Fruit fly (Drosophila melanogaster) whole organism, embryonic: ENCODE results near the gene CG6000.

Source experiments
- Awh ChIP-seq: fragments of 200-800 bp; sonication (Bioruptor generic); IDR thresholded peaks from 2 replicates; pipeline ENCODE4, ENCODE4 v1.3.6; 2022; ENCODE audit warnings: missing biosample characterization, missing genetic modification characterization
- B-H1 ChIP-seq: fragments of 200-800 bp; sonication (Bioruptor generic); IDR thresholded peaks from 3 replicates; pipeline ENCODE4 v1.3.6; 2022; ENCODE audit warnings: missing biosample characterization, missing genetic modification characterization
- CG11695 ChIP-seq: fragments of 200-800 bp; sonication (Bioruptor generic); IDR thresholded peaks from 3 replicates; pipeline ENCODE4 v1.3.6; 2022; ENCODE audit warnings: missing biosample characterization, missing genetic modification characterization
- CG1233 ChIP-seq: fragments of 200-800 bp; sonication (Bioruptor generic); optimal IDR thresholded peaks from 4 replicates; lab custom pipeline; 2018; ENCODE audit warnings: missing biosample characterization, mild to moderate bottlenecking, missing genetic modification characterization
- CG15514 ChIP-seq: fragments of 200-800 bp; sonication (Bioruptor generic); optimal IDR thresholded peaks from 3 replicates; lab custom pipeline; 2017; ENCODE audit warnings: missing biosample characterization, missing genetic modification characterization, mild to moderate bottlenecking, moderate library complexity, missing genetic modification reagents
- CG1602 ChIP-seq: fragments of 200-800 bp; sonication (Bioruptor generic); optimal IDR thresholded peaks from 3 replicates; lab custom pipeline; 2016; ENCODE audit warnings: missing biosample characterization, missing genetic modification characterization
- CG1603 ChIP-seq: fragments of 200-800 bp; sonication (Bioruptor generic); optimal IDR thresholded peaks from 2 replicates; lab custom pipeline; 2019; ENCODE audit warnings: missing biosample characterization, mild to moderate bottlenecking, missing genetic modification characterization, moderate library complexity
- CG17912 ChIP-seq: fragments of 200-800 bp; sonication (Bioruptor generic); optimal IDR thresholded peaks from 2 replicates; lab custom pipeline; 2018; ENCODE audit warnings: missing biosample characterization, mild to moderate bottlenecking, missing genetic modification characterization
- CG18262 ChIP-seq: fragments of 200-800 bp; optimal IDR thresholded peaks from 3 replicates; lab custom pipeline; 2019; ENCODE audit warnings: missing biosample characterization, mild to moderate bottlenecking, missing genetic modification characterization, moderate library complexity
- CG30431 ChIP-seq: fragments of 200-800 bp; sonication (Bioruptor generic); optimal IDR thresholded peaks from 2 replicates; lab custom pipeline; 2017; ENCODE audit warnings: missing biosample characterization, missing genetic modification characterization
- CG33557 ChIP-seq: fragments of 200-800 bp; sonication (Bioruptor generic); optimal IDR thresholded peaks from 2 replicates; lab custom pipeline; 2019; ENCODE audit warnings: missing biosample characterization, mild to moderate bottlenecking, missing genetic modification characterization, moderate library complexity
- CG34376 ChIP-seq: fragments of 200-800 bp; sonication (Bioruptor generic); optimal IDR thresholded peaks from 2 replicates; lab custom pipeline; 2018; ENCODE audit warnings: missing biosample characterization, mild to moderate bottlenecking, missing genetic modification characterization
- CG34422 ChIP-seq: fragments of 200-800 bp; sonication (Bioruptor generic); IDR thresholded peaks from 3 replicates; pipeline ENCODE4 v1.3.6; 2022; ENCODE audit warnings: missing biosample characterization, missing genetic modification characterization
- CG4617 ChIP-seq: fragments of 200-800 bp; sonication (Bioruptor generic); optimal IDR thresholded peaks from 3 replicates; lab custom pipeline; 2016; ENCODE audit warnings: missing biosample characterization, missing genetic modification characterization, borderline replicate concordance
- CG7963 ChIP-seq: fragments of 200-800 bp; sonication (Bioruptor generic); IDR thresholded peaks from 3 replicates; pipeline ENCODE4 v1.3.6; 2022; ENCODE audit warnings: missing biosample characterization, missing genetic modification characterization; ENCODE audit not compliant: partially characterized antibody
- CG8359 ChIP-seq: fragments of 200-800 bp; sonication (Bioruptor generic); optimal IDR thresholded peaks from 2 replicates; lab custom pipeline; 2017; ENCODE audit warnings: missing biosample characterization, mild to moderate bottlenecking, missing genetic modification characterization, borderline replicate concordance
- CG8388 ChIP-seq: fragments of 200-800 bp; sonication (Bioruptor generic); optimal IDR thresholded peaks from 2 replicates; lab custom pipeline; 2019; ENCODE audit warnings: missing biosample characterization, mild to moderate bottlenecking, missing genetic modification characterization, moderate library complexity
- CHES-1-like ChIP-seq: fragments of 200-800 bp; sonication (Bioruptor generic); optimal IDR thresholded peaks from 2 replicates; lab custom pipeline; 2016; ENCODE audit warnings: missing biosample characterization, missing genetic modification characterization
- CrebB ChIP-seq: fragments of 200-800 bp; sonication (Bioruptor generic); optimal IDR thresholded peaks from 3 replicates; lab custom pipeline; 2018; ENCODE audit warnings: missing biosample characterization, mild to moderate bottlenecking, missing genetic modification characterization
- Gug ChIP-seq: fragments of 200-800 bp; sonication (Bioruptor generic); IDR thresholded peaks from 4 replicates; pipeline ENCODE4 v1.3.6; 2022; ENCODE audit warnings: missing biosample characterization, missing genetic modification characterization
- H2.0 ChIP-seq: fragments of 200-800 bp; sonication (Bioruptor generic); IDR thresholded peaks from 2 replicates; pipeline ENCODE4 v1.3.6; 2022; ENCODE audit warnings: missing biosample characterization, missing genetic modification characterization
- Hey ChIP-seq: fragments of 200-800 bp; sonication (Bioruptor generic); optimal IDR thresholded peaks from 3 replicates; lab custom pipeline; 2018; ENCODE audit warnings: missing biosample characterization, mild to moderate bottlenecking, missing genetic modification characterization
- HmgZ ChIP-seq: fragments of 200-800 bp; sonication (Bioruptor generic); optimal IDR thresholded peaks from 2 replicates; lab custom pipeline; 2018; ENCODE audit warnings: missing biosample characterization, mild to moderate bottlenecking, missing genetic modification characterization
- Hsf ChIP-seq: fragments of 200-800 bp; sonication (Bioruptor generic); optimal IDR thresholded peaks from 3 replicates; lab custom pipeline; 2016; ENCODE audit warnings: missing biosample characterization, missing genetic modification characterization
- MTF-1 ChIP-seq: fragments of 200-800 bp; sonication (Bioruptor generic); optimal IDR thresholded peaks from 2 replicates; lab custom pipeline; 2018; ENCODE audit warnings: missing biosample characterization, mild to moderate bottlenecking, missing genetic modification characterization, borderline replicate concordance
- Med ChIP-seq: fragments of 200-800 bp; sonication (Bioruptor generic); peaks from one replicate; lab custom pipeline; 2016; ENCODE audit warnings: missing biosample characterization, missing genetic modification characterization, mild to moderate bottlenecking, inconsistent platforms, moderate library complexity
- Mes4 ChIP-seq: fragments of 200-800 bp; sonication (Bioruptor generic); optimal IDR thresholded peaks from 2 replicates; lab custom pipeline; 2016; ENCODE audit warnings: missing biosample characterization, missing genetic modification characterization
- Optix ChIP-seq: fragments of 200-800 bp; sonication (Bioruptor generic); IDR thresholded peaks from 3 replicates; pipeline ENCODE4 v1.3.6; 2022; ENCODE audit warnings: missing biosample characterization, missing genetic modification characterization
- PHDP ChIP-seq: fragments of 200-800 bp; sonication (Bioruptor generic); optimal IDR thresholded peaks from 3 replicates; lab custom pipeline; 2018; ENCODE audit warnings: missing biosample characterization, mild to moderate bottlenecking, missing genetic modification characterization, moderate library complexity
- YL-1 ChIP-seq: fragments of 200-800 bp; sonication (Bioruptor generic); optimal IDR thresholded peaks from 3 replicates; lab custom pipeline; 2017; ENCODE audit warnings: missing biosample characterization, mild to moderate bottlenecking, missing genetic modification characterization
- al ChIP-seq: fragments of 200-800 bp; sonication (Bioruptor generic); IDR thresholded peaks from 2 replicates; pipeline ENCODE4 v1.3.6; 2022; ENCODE audit warnings: missing biosample characterization, missing genetic modification characterization
- caup ChIP-seq: fragments of 200-800 bp; sonication (Bioruptor generic); optimal IDR thresholded peaks from 3 replicates; lab custom pipeline; 2017; ENCODE audit warnings: missing biosample characterization, mild to moderate bottlenecking, missing genetic modification characterization, moderate library complexity; ENCODE audit not compliant: severe bottlenecking
- chinmo ChIP-seq: fragments of 200-800 bp; sonication (Bioruptor generic); IDR thresholded peaks from 4 replicates; pipeline ENCODE4 v1.3.6; 2022; ENCODE audit warnings: missing biosample characterization, missing genetic modification characterization; ENCODE audit not compliant: partially characterized antibody
- fd3F ChIP-seq: fragments of 200-800 bp; sonication (Bioruptor generic); optimal IDR thresholded peaks from 2 replicates; lab custom pipeline; 2018; ENCODE audit warnings: missing biosample characterization, mild to moderate bottlenecking, missing genetic modification characterization, moderate library complexity
- gce ChIP-seq: fragments of 200-800 bp; sonication (Bioruptor generic); IDR thresholded peaks from 3 replicates; pipeline ENCODE4 v1.3.6; 2022; ENCODE audit warnings: missing biosample characterization, missing genetic modification characterization
- gro ChIP-seq: fragments of 200-800 bp; sonication (Bioruptor generic); optimal IDR thresholded peaks from 2 replicates; lab custom pipeline; 2016; ENCODE audit warnings: missing biosample characterization, missing genetic modification characterization
- hkb ChIP-seq, 2 experiments: fragments of 200-800 bp in 1 of 2; fragments of >200 bp in 1 of 2; sonication (Bioruptor generic) in 1 of 2; IDR thresholded peaks in 1 of 2; optimal IDR thresholded peaks in 1 of 2; 2 replicates each; pipeline versions ENCODE4 v1.3.6 to Lab custom; 2017 to 2022; ENCODE audit warnings: missing biosample characterization in 1 of 2, missing genetic modification characterization in 1 of 2
- knrl ChIP-seq: fragments of 200-800 bp; sonication (Bioruptor generic); IDR thresholded peaks from 3 replicates; pipeline ENCODE4 v1.3.6; 2022; ENCODE audit warnings: missing biosample characterization, missing genetic modification characterization; ENCODE audit not compliant: partially characterized antibody
- peb ChIP-seq: fragments of 200-800 bp; sonication (Bioruptor generic); IDR thresholded peaks from 2 replicates; pipeline ENCODE4 v1.3.6; 2022; ENCODE audit warnings: missing biosample characterization, missing genetic modification characterization
- phol ChIP-seq: fragments of 200-800 bp; sonication (Bioruptor generic); optimal IDR thresholded peaks from 3 replicates; lab custom pipeline; 2018; ENCODE audit warnings: missing biosample characterization, mild to moderate bottlenecking, missing genetic modification characterization, moderate library complexity
- pros ChIP-seq: fragments of 200-800 bp; sonication (Bioruptor generic); optimal IDR thresholded peaks from 3 replicates; lab custom pipeline; 2019; ENCODE audit warnings: missing biosample characterization, mild to moderate bottlenecking, missing genetic modification characterization, moderate library complexity
- pzg ChIP-seq: fragments of 200-800 bp; sonication (Bioruptor generic); optimal IDR thresholded peaks from 3 replicates; lab custom pipeline; 2018; ENCODE audit warnings: missing biosample characterization, mild to moderate bottlenecking, missing genetic modification characterization, moderate library complexity
- shn ChIP-seq: fragments of 200-800 bp; sonication (Bioruptor generic); optimal IDR thresholded peaks from 3 replicates; lab custom pipeline; 2016; ENCODE audit warnings: missing biosample characterization, missing genetic modification characterization
- stc ChIP-seq: fragments of 200-800 bp; sonication (Bioruptor generic); IDR thresholded peaks from 2 replicates; pipeline ENCODE4 v1.3.6; 2022; ENCODE audit warnings: missing biosample characterization, missing genetic modification characterization
- tap ChIP-seq: fragments of 200-800 bp; optimal IDR thresholded peaks from 3 replicates; lab custom pipeline; 2019; ENCODE audit warnings: missing biosample characterization, mild to moderate bottlenecking, missing genetic modification characterization, moderate library complexity
- toy ChIP-seq: fragments of 200-800 bp; sonication (Bioruptor generic); IDR thresholded peaks from 2 replicates; pipeline ENCODE4 v1.3.6; 2022; ENCODE audit warnings: missing biosample characterization, missing genetic modification characterization
- zfh2 ChIP-seq: fragments of 200-800 bp; sonication (Bioruptor generic); optimal IDR thresholded peaks from 2 replicates; lab custom pipeline; 2016; ENCODE audit warnings: missing biosample characterization, missing genetic modification characterization

The CG6000 gene

dm6 chr3R:24037538-24038265 is 16.5 kb upstream of the CG6000 start, which contains the start of gene spas (continued):
- no peak for TF ChIP-seq MTF-1 (GFP tag; lab: Kevin White, UChicago)
- peak; percentile 36; the same call in 1 of the 2 replicates for TF ChIP-seq toy
- TF ChIP-seq knrl (GFP tag; lab: Robert Waterston, UW), result peak; percentile 97
- TF ChIP-seq HmgZ (tag; lab: Kevin White, UChicago), result peak; percentile 67
- TF ChIP-seq tap (tag; lab: Kevin White, UChicago), result no peak
- TF ChIP-seq gro, result peak; percentile 14
- TF ChIP-seq CG4617 (GFP tag; lab: Kevin White, UChicago), result peak; percentile 81
- peak; percentile 63; the same call in 1 of the 2 replicates for TF ChIP-seq al (GFP tag; lab: Robert Waterston, UW)
- peak; percentile 95 for TF ChIP-seq Med (GFP tag; lab: Kevin White, UChicago)
- peak; percentile 75 for TF ChIP-seq Hsf (GFP tag; lab: Kevin White, UChicago)
- peak; percentile 54 for TF ChIP-seq CG1602
- TF ChIP-seq B-H1 (GFP tag; lab: Robert Waterston, UW), result peak; percentile 60; the same call in 1 of the 3 replicates
- peak; percentile 61 for TF ChIP-seq CG18262
- peak; percentile 61 for TF ChIP-seq CG30431 (GFP tag; lab: Kevin White, UChicago)
- TF ChIP-seq chinmo (GFP tag; lab: Robert Waterston, UW), result 0 out of 4 replicates have a peak, but pooled peaks have one; percentile 68
- TF ChIP-seq PHDP (tag; lab: Kevin White, UChicago), result peak; percentile 46
- no peak for TF ChIP-seq Hey (tag; lab: Kevin White, UChicago)
- peak; percentile 49 for TF ChIP-seq CG15514 (GFP tag; lab: Kevin White, UChicago)
- TF ChIP-seq CG1233 (GFP tag; lab: Kevin White, UChicago), result peak; percentile 48
- peak; percentile 65 for TF ChIP-seq YL-1 (GFP tag; lab: Kevin White, UChicago)
- TF ChIP-seq Awh (GFP tag; lab: Robert Waterston, UW), result 0 out of 2 replicates have a peak, but pooled peaks have one; percentile 25
- peak; percentile 76; the same call in 2 of the 3 replicates for TF ChIP-seq Optix (GFP tag; lab: Robert Waterston, UW)
- peak; percentile 68 for TF ChIP-seq pzg (GFP tag; lab: Kevin White, UChicago)
- no peak for TF ChIP-seq CrebB (tag; lab: Kevin White, UChicago)
- no peak for TF ChIP-seq pros (GFP tag; lab: Kevin White, UChicago)
- no peak for TF ChIP-seq CG8359
- TF ChIP-seq caup (GFP tag; lab: Kevin White, UChicago), result peak; percentile 34
- TF ChIP-seq hkb (optimal IDR thresholded peaks at IDR 0.05; lab: Kevin White, UChicago), result peak; percentile 41
- TF ChIP-seq hkb (GFP tag; IDR thresholded peaks at IDR 0.05; lab: Robert Waterston, UW), result peak; percentile 55
- TF ChIP-seq fd3F (GFP tag; lab: Kevin White, UChicago), result peak; percentile 40
- TF ChIP-seq CG11695 (GFP tag; lab: Robert Waterston, UW), result 0 out of 3 replicates have a peak, but pooled peaks have one; percentile 18
- TF ChIP-seq stc (GFP tag; lab: Robert Waterston, UW), result peak; percentile 47; the same call in 1 of the 2 replicates
- TF ChIP-seq zfh2 (GFP tag; lab: Kevin White, UChicago), result peak; percentile 82
- peak; percentile 57; the same call in 1 of the 2 replicates for TF ChIP-seq H2.0
- TF ChIP-seq CG17912 (GFP tag; lab: Kevin White, UChicago), result no peak
- TF ChIP-seq shn (GFP tag; lab: Kevin White, UChicago), result peak; percentile 77
- TF ChIP-seq CG34376, result peak; percentile 37
- TF ChIP-seq CG7963 (GFP tag; lab: Robert Waterston, UW), result peak; percentile 75; the same call in 2 of the 3 replicates
- TF ChIP-seq peb (GFP tag; lab: Robert Waterston, UW), result peak; percentile 63
- peak; percentile 17 for TF ChIP-seq Mes4 (GFP tag; lab: Kevin White, UChicago)
- TF ChIP-seq CG8388 (GFP tag; lab: Kevin White, UChicago), result peak; percentile 66
- peak; percentile 82 for TF ChIP-seq CG34422 (GFP tag; lab: Robert Waterston, UW)
- TF ChIP-seq CG1603 (tag; lab: Kevin White, UChicago), result peak; percentile 90
- peak; percentile 24 for TF ChIP-seq CG33557 (GFP tag; lab: Kevin White, UChicago)
- TF ChIP-seq CHES-1-like (GFP tag; lab: Kevin White, UChicago), result peak; percentile 77
- TF ChIP-seq gce (GFP tag; lab: Robert Waterston, UW), result no peak
- TF ChIP-seq phol (tag; lab: Kevin White, UChicago), result peak; percentile 81
- TF ChIP-seq Gug (GFP tag; lab: Robert Waterston, UW), result peak; percentile 88
